Fruit fly (Drosophila melanogaster): ENCODE measurements around the gene CG8202.

CG8202 gene

DNA sequence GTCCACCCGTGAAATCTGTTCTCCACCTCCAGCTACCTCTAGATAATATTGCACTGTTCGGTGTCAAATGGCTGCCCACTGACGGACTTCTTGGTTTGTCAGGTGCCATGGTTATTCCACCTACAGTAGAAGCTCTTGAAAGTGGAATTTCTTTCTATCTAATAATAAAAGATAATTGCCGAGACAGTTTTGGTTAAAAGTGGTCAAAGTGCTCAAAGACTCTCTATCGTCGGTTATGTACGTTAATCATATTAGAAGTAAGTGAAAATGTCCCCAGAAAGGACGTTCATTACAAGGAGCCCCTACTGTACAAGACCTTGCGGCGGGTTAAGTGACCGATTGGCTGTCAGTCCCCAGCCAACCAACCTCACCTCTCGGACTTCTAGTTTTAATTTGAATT lies 12.3 kb downstream of the CG8202 start (continued):
- TF ChIP-seq tll (GFP tag; optimal IDR thresholded peaks at IDR 0.05): no peak
- TF ChIP-seq CG3065 (GFP tag; optimal IDR thresholded peaks at IDR 0.05): no peak
- peak; percentile 67 for TF ChIP-seq Hmr (GFP tag; optimal IDR thresholded peaks at IDR 0.05)
- no peak for TF ChIP-seq rib (GFP tag; IDR thresholded peaks at IDR 0.05)
- no peak for TF ChIP-seq Doc3 (GFP tag; IDR thresholded peaks at IDR 0.05; ENCODE audit: partially characterized antibody)
- 0 out of 2 replicates have a peak, but pooled peaks have one; percentile 29 for TF ChIP-seq CG4730 (GFP tag; IDR thresholded peaks at IDR 0.05)
- TF ChIP-seq so (GFP tag; IDR thresholded peaks at IDR 0.05): peak; percentile 42; the same call in 1 of the 3 replicates
- TF ChIP-seq Xbp1 (GFP tag; optimal IDR thresholded peaks at IDR 0.05): peak; percentile 61
- peak; percentile 58; the same call in 1 of the 3 replicates for TF ChIP-seq ase (GFP tag; IDR thresholded peaks at IDR 0.05)
- TF ChIP-seq Ets97D (GFP tag; optimal IDR thresholded peaks at IDR 0.05): no peak
- peak; percentile 50 for TF ChIP-seq lab (GFP tag; optimal IDR thresholded peaks at IDR 0.05)
- TF ChIP-seq Atf-2 (GFP tag; optimal IDR thresholded peaks at IDR 0.05): peak; percentile 29
- no peak for TF ChIP-seq CG11696 (GFP tag; IDR thresholded peaks at IDR 0.05)
- TF ChIP-seq CG8944 (GFP tag; optimal IDR thresholded peaks at IDR 0.05): peak; percentile 51
- TF ChIP-seq jing (GFP tag; optimal IDR thresholded peaks at IDR 0.05): no peak
- TF ChIP-seq CG13894 (tag; optimal IDR thresholded peaks at IDR 0.05): no peak
- TF ChIP-seq Rfx (GFP tag; IDR thresholded peaks at IDR 0.05): peak; percentile 62; the same call in 1 of the 2 replicates
- no peak for TF ChIP-seq mirr (GFP tag; optimal IDR thresholded peaks at IDR 0.05)
- TF ChIP-seq Camta (GFP tag; optimal IDR thresholded peaks at IDR 0.05): no peak
- no peak for TF ChIP-seq CG2202 (tag; optimal IDR thresholded peaks at IDR 0.05)
- TF ChIP-seq al (GFP tag; IDR thresholded peaks at IDR 0.05): no peak
- no peak for TF ChIP-seq grn (GFP tag; optimal IDR thresholded peaks at IDR 0.05)
- TF ChIP-seq CG17361 (GFP tag; IDR thresholded peaks at IDR 0.05): 0 out of 3 replicates have a peak, but pooled peaks have one; percentile 31
- no peak for TF ChIP-seq Six4 (GFP tag; optimal IDR thresholded peaks at IDR 0.05)
- no peak for TF ChIP-seq usp (GFP tag; optimal IDR thresholded peaks at IDR 0.05)
- TF ChIP-seq CG11247 (GFP tag; IDR thresholded peaks at IDR 0.05): peak; percentile 41; the same call in 1 of the 2 replicates
- TF ChIP-seq CG12155 (GFP tag; optimal IDR thresholded peaks at IDR 0.05): no peak
- TF ChIP-seq chinmo (GFP tag; IDR thresholded peaks at IDR 0.05; ENCODE audit: partially characterized antibody): 0 out of 4 replicates have a peak, but pooled peaks have one; percentile 17
- TF ChIP-seq B-H1 (GFP tag; IDR thresholded peaks at IDR 0.05): peak; percentile 11; the same call in 1 of the 3 replicates
- TF ChIP-seq tin (GFP tag; optimal IDR thresholded peaks at IDR 0.05): peak; percentile 22
- no peak for TF ChIP-seq klu (GFP tag; IDR thresholded peaks at IDR 0.05)
- no peak for TF ChIP-seq CG8765 (GFP tag; IDR thresholded peaks at IDR 0.05)
- TF ChIP-seq ro (GFP tag; IDR thresholded peaks at IDR 0.05): 0 out of 2 replicates have a peak, but pooled peaks have one; percentile 15
- no peak for TF ChIP-seq MESR4 (GFP tag; optimal IDR thresholded peaks at IDR 0.05)
- TF ChIP-seq sisA (GFP tag; IDR thresholded peaks at IDR 0.05): peak; percentile 54
- TF ChIP-seq CG5953 (GFP tag; IDR thresholded peaks at IDR 0.05): no peak
- no peak for TF ChIP-seq CG7745 (tag; optimal IDR thresholded peaks at IDR 0.05)
- no peak for TF ChIP-seq CG13123 (GFP tag; optimal IDR thresholded peaks at IDR 0.05)
- TF ChIP-seq D19A (tag; optimal IDR thresholded peaks at IDR 0.05): no peak
- TF ChIP-seq CG9797 (GFP tag; optimal IDR thresholded peaks at IDR 0.05): no peak
- no peak for TF ChIP-seq Lhr (GFP tag; optimal IDR thresholded peaks at IDR 0.05)
- peak; percentile 26 for TF ChIP-seq tio (GFP tag; optimal IDR thresholded peaks at IDR 0.05)
- no peak for TF ChIP-seq btn (GFP tag; optimal IDR thresholded peaks at IDR 0.05)
- no peak for TF ChIP-seq CG12104 (GFP tag; optimal IDR thresholded peaks at IDR 0.05)
- no peak for TF ChIP-seq Neu2 (GFP tag; optimal IDR thresholded peaks at IDR 0.05; ENCODE audit: borderline replicate concordance)
- TF ChIP-seq abd-A (tag; optimal IDR thresholded peaks at IDR 0.05): no peak
- TF ChIP-seq HLH3B (GFP tag; IDR thresholded peaks at IDR 0.05): peak; percentile 57; the same call in 1 of the 2 replicates
- TF ChIP-seq Bgb (GFP tag; IDR thresholded peaks at IDR 0.05; ENCODE audit: partially characterized antibody): no peak
- TF ChIP-seq Meics (GFP tag; optimal IDR thresholded peaks at IDR 0.05): peak; percentile 35
- no peak for TF ChIP-seq CG10959 (GFP tag; IDR thresholded peaks at IDR 0.05)
- no peak for TF ChIP-seq CG1647 (GFP tag; optimal IDR thresholded peaks at IDR 0.05)

All from whole organism, embryonic.